Worm (Caenorhabditis elegans): ENCODE data around the gene T23D5.8.

DNA sequence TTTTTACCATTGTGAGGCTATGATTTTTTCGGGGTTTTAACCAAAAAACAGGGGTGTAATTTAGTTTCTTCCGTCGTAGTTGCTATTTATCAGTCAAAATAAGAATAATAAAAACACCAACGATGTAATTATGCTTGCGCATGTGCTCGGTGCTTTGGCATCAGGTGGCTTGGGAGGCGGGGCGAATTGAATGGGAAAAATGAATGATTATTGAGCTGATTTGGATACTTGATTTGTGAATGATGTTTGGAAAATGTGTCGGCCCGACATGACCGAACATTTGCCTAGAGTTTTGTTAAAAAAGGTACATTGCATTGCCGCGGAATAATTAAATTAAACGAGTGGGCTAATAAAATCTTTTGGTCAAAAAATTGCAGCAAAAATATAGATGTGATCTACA is 16.0 kb downstream of the T23D5.8 start, which contains the start of gene str-38:
- TF ChIP-seq unc-39 (tag; optimal IDR thresholded peaks at IDR 0.05) (no peak), mep-1 (tag; optimal IDR thresholded peaks at IDR 0.05) (no peak), F44E2.7 (GFP tag; IDR thresholded peaks at IDR 0.05) (no peak), zag-1 (tag; optimal IDR thresholded peaks at IDR 0.05) (no peak)
